Worm (Caenorhabditis elegans) whole organism, early embryonic: ENCODE results near the gene crm-1.

Experiments used
- B0310.2 ChIP-seq: sonication (generic microtip); optimal IDR thresholded peaks from 2 replicates; lab custom pipeline; 2016; ENCODE audit warnings: mild to moderate bottlenecking, missing genetic modification characterization, missing compliant biosample characterization
- F13C5.2 ChIP-seq: sonication (generic microtip); optimal IDR thresholded peaks from 2 replicates; lab custom pipeline; 2017; ENCODE audit warnings: mild to moderate bottlenecking, missing genetic modification characterization, inconsistent platforms, missing compliant biosample characterization
- aly-1 ChIP-seq: sonication (generic microtip); optimal IDR thresholded peaks from 2 replicates; lab custom pipeline; 2016; ENCODE audit warnings: missing genetic modification characterization, missing compliant biosample characterization
- ama-1 ChIP-seq: fragments of 150-350 bp; optimal IDR thresholded peaks from 2 replicates; lab custom pipeline; 2014
- ets-7 ChIP-seq: sonication (generic microtip); optimal IDR thresholded peaks from 2 replicates; lab custom pipeline; 2016; ENCODE audit warnings: missing genotype, missing genetic modification characterization, missing compliant biosample characterization
- flt-1 ChIP-seq: fragments of 200-800 bp; sonication (Bioruptor generic); IDR thresholded peaks from 2 replicates; pipeline ENCODE4 v1.3.6; 2022; ENCODE audit warnings: missing genetic modification characterization, missing compliant biosample characterization
- hmbx-1 ChIP-seq: sonication (generic microtip); optimal IDR thresholded peaks from 2 replicates; lab custom pipeline; 2016; ENCODE audit warnings: mild to moderate bottlenecking, missing genetic modification characterization, missing compliant biosample characterization
- pes-1 ChIP-seq: fragments of 200-800 bp; sonication (Bioruptor generic); IDR thresholded peaks from 2 replicates; pipeline ENCODE4 v1.3.6; 2022; ENCODE audit warnings: missing genetic modification reagents, missing genetic modification characterization, missing compliant biosample characterization

- TF ChIP-seq aly-1 (tag; lab: Kevin White, UChicago) (no peak), ama-1 (no peak), pes-1 (GFP tag; lab: Robert Waterston, UW) (no peak), ets-7 (no peak), F13C5.2 (tag; lab: Kevin White, UChicago) (no peak), B0310.2 (no peak), flt-1 (GFP tag; lab: Robert Waterston, UW) (no peak), hmbx-1 (tag; lab: Kevin White, UChicago) (no peak)
These were observed 11.0 kb upstream of the crm-1 start, which contains the start of gene K07C5.3 for ce11 chrV:10342904-10343303.
